Worm (Caenorhabditis elegans): Measurements from ENCODE around the gene sec-61.G.

DNA sequence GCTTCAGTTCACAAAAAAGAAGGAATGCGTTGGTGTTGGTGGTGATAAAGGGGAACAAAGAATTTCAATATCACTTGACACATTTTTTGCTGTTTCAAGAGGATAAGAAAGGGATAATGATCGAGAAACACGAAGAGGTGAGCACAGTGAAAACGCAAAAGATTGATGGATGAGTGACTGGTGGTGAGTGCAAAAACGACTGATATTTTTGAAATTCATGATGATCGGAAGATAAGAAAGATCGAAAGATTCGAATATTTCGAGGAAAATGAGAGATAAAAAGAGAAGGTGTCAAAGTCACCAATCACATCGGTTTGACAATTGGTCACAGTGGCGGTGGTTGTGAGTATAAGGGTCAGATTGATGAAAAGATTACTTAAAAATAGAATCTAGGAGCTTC lies 19.0 kb upstream of the sec-61.G start:
- TF ChIP-seq mxl-3 (GFP tag; optimal IDR thresholded peaks at IDR 0.05) (no peak), Y105C5A.15 (GFP tag; IDR thresholded peaks at IDR 0.05) (no peak), ZK546.5 (tag; optimal IDR thresholded peaks at IDR 0.05) (no peak), T20F7.1 (GFP tag; optimal IDR thresholded peaks at IDR 0.05) (no peak), nhr-77 (tag; optimal IDR thresholded peaks at IDR 0.05) (no peak), egl-27 (tag; optimal IDR thresholded peaks at IDR 0.05) (no peak), pha-4 (GFP tag; IDR thresholded peaks at IDR 0.05) (no peak), pha-4 (tag; optimal IDR thresholded peaks at IDR 0.05) (no peak), lin-29 (GFP tag; IDR thresholded peaks at IDR 0.05) (no peak), fos-1 (tag; optimal IDR thresholded peaks at IDR 0.05) (no peak), skn-1 (tag; optimal IDR thresholded peaks at IDR 0.05) (no peak), lin-15B (tag; optimal IDR thresholded peaks at IDR 0.05) (no peak), nhr-11 (tag; optimal IDR thresholded peaks at IDR 0.05) (no peak), hlh-30 (tag; optimal IDR thresholded peaks at IDR 0.05; ENCODE audit: insufficient read depth) (no peak)
